Worm (Caenorhabditis elegans) whole organism, young adult: ENCODE measurements around the gene ttr-45.

Experiments
- C06A6.2 ChIP-seq: fragments of 200-800 bp; sonication (Bioruptor generic); conservative IDR thresholded peaks from 2 replicates; pipeline ENCODE4 v1.3.6; 2022; ENCODE audit warnings: missing genetic modification characterization, missing compliant biosample characterization
- attf-5 ChIP-seq: fragments of 200-800 bp; sonication (Bioruptor generic); optimal IDR thresholded peaks from 2 replicates; lab custom pipeline; 2018; ENCODE audit warnings: mild to moderate bottlenecking, missing genetic modification characterization, missing compliant biosample characterization
- ceh-27 ChIP-seq: fragments of 200-800 bp; sonication (Bioruptor generic); optimal IDR thresholded peaks from 2 replicates; lab custom pipeline; 2018; ENCODE audit warnings: mild to moderate bottlenecking, missing genetic modification characterization, moderate library complexity, missing compliant biosample characterization
- dox-1 ChIP-seq: fragments of 200-800 bp; sonication (Bioruptor generic); IDR thresholded peaks from 2 replicates; pipeline ENCODE4 v1.3.6; 2022; ENCODE audit warnings: missing genetic modification reagents, missing genetic modification characterization, missing compliant biosample characterization
- pha-4 ChIP-seq: fragments of 150-350 bp; sonication (generic microtip); optimal IDR thresholded peaks from 2 replicates; lab custom pipeline; 2014; ENCODE audit warnings: missing biosample characterization, missing genetic modification reagents, missing genetic modification characterization

- TF ChIP-seq pha-4 (tag; lab: Kevin White, UChicago) (no peak), C06A6.2 (no peak), attf-5 (GFP tag; lab: Kevin White, UChicago) (no peak), ceh-27 (GFP tag; lab: Kevin White, UChicago) (no peak), dox-1 (GFP tag; lab: Robert Waterston, UW) (no peak)
Measured at ce11 chrIV:13244024-13244423, 10.0 kb upstream of the ttr-45 start, which contains the start of gene cox-11.
